Fruit fly (Drosophila melanogaster) whole organism, prepupa: ENCODE measurements around the gene CG14607.

Experiments used
- Blimp-1 ChIP-seq: fragments of 200-800 bp; sonication (Bioruptor generic); optimal IDR thresholded peaks from 3 replicates; lab custom pipeline; 2017; ENCODE audit warnings: missing biosample characterization, missing genetic modification characterization, mild to moderate bottlenecking, moderate library complexity, missing genetic modification reagents
- CG11902 ChIP-seq: fragments of 200-800 bp; sonication (Bioruptor generic); optimal IDR thresholded peaks from 3 replicates; lab custom pipeline; 2016; ENCODE audit warnings: missing biosample characterization, missing genetic modification characterization
- CG6792 ChIP-seq: fragments of 200-800 bp; sonication (Bioruptor generic); optimal IDR thresholded peaks from 3 replicates; lab custom pipeline; 2016; ENCODE audit warnings: missing biosample characterization, missing genetic modification characterization
- CG6854 ChIP-seq: fragments of 200-800 bp; sonication (Bioruptor generic); optimal IDR thresholded peaks from 2 replicates; lab custom pipeline; 2017; ENCODE audit warnings: missing biosample characterization, mild to moderate bottlenecking, missing genetic modification characterization
- OdsH ChIP-seq: fragments of 200-800 bp; sonication (Bioruptor generic); optimal IDR thresholded peaks from 3 replicates; lab custom pipeline; 2016; ENCODE audit warnings: missing biosample characterization, missing genetic modification characterization
- acj6 ChIP-seq: fragments of 200-800 bp; sonication (Bioruptor generic); optimal IDR thresholded peaks from 3 replicates; lab custom pipeline; 2016; ENCODE audit warnings: missing biosample characterization, missing genetic modification characterization
- eg ChIP-seq: fragments of 200-800 bp; sonication (Bioruptor generic); IDR thresholded peaks from 3 replicates; pipeline ENCODE4 v1.3.6; 2022; ENCODE audit warnings: missing biosample characterization, missing genetic modification characterization
- lz ChIP-seq: fragments of 200-800 bp; sonication (Bioruptor generic); optimal IDR thresholded peaks from 3 replicates; lab custom pipeline; 2016; ENCODE audit warnings: missing biosample characterization, missing genetic modification characterization

DNA sequence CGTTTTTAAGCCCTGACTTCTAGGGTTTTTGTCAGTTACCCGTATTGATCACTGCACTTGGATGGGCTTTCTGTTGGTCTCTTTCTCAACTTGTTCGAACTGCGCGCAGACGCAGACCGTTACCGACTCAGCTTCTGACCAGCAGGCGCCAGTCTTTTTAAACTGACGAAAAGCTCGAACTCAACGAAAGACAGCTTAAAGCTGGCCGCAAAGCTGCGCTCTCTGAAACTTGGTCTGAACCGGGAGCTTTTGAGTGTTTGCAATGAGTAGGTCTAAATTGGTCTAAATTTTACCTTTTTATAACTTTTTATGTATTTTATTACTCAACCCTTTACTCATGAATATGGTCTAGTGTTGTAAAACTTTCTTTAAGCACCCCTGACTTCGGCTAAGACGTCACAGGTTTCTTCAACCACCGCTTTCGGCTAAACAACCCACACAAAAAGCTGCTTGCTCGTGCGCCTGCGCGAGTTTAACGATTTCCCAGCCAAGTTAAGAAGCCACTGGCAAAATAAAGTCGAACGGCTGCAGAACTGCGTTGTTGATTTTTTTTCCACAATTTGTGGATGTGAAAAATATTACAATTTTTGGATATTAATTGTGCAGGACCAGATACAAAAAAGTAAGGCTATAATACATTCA is 24.1 kb downstream of the CG14607 start, which contains the start of the genes Gld and Syt4:
- TF ChIP-seq acj6 (GFP tag; lab: Kevin White, UChicago) (no peak), OdsH (no peak), eg (peak; percentile 8; the same call in 1 of the 3 replicates), CG6854 (GFP tag; lab: Kevin White, UChicago) (no peak), CG11902 (GFP tag; lab: Kevin White, UChicago) (no peak), CG6792 (GFP tag; lab: Kevin White, UChicago) (no peak), Blimp-1 (no peak), lz (no peak)
